Worm (Caenorhabditis elegans) whole organism, mixed stage, embryonic: ENCODE measurements around the gene C49C8.1.

Experiments
- bed-3 ChIP-seq: fragments of 200-800 bp; sonication (Bioruptor generic); optimal IDR thresholded peaks from 3 replicates; lab custom pipeline; 2018; ENCODE audit warnings: mild to moderate bottlenecking, missing genetic modification characterization, moderate library complexity, missing compliant biosample characterization
- blmp-1 ChIP-seq: fragments of 150-350 bp; optimal IDR thresholded peaks from 2 replicates; lab custom pipeline; 2014; ENCODE audit warnings: missing biosample characterization, missing genetic modification characterization
- ceh-83 ChIP-seq: fragments of 200-800 bp; sonication (Bioruptor generic); optimal IDR thresholded peaks from 2 replicates; lab custom pipeline; 2018; ENCODE audit warnings: mild to moderate bottlenecking, missing genetic modification characterization, missing compliant biosample characterization
- elt-1 ChIP-seq: sonication (generic microtip); optimal IDR thresholded peaks from 2 replicates; lab custom pipeline; 2017; ENCODE audit warnings: missing genetic modification characterization, mild to moderate bottlenecking, missing compliant biosample characterization, antibody characterized with exemption, moderate library complexity, borderline replicate concordance; ENCODE audit not compliant: insufficient read depth
- flh-1 ChIP-seq: fragments of 200-800 bp; sonication (Bioruptor generic); optimal IDR thresholded peaks from 2 replicates; lab custom pipeline; 2018; ENCODE audit warnings: mild to moderate bottlenecking, missing genetic modification characterization, moderate library complexity, missing compliant biosample characterization
- lsy-2 ChIP-seq: fragments of 150-350 bp; optimal IDR thresholded peaks from 2 replicates; lab custom pipeline; 2014; ENCODE audit warnings: missing biosample characterization, missing genetic modification characterization
- nhr-12 ChIP-seq: fragments of 150-350 bp; optimal IDR thresholded peaks from 2 replicates; lab custom pipeline; 2014; ENCODE audit warnings: missing biosample characterization, missing genetic modification characterization
- nhr-237 ChIP-seq: fragments of 150-350 bp; optimal IDR thresholded peaks from 2 replicates; lab custom pipeline; 2014; ENCODE audit warnings: missing biosample characterization, missing genetic modification characterization
- nhr-28 ChIP-seq: fragments of 150-350 bp; optimal IDR thresholded peaks from 2 replicates; lab custom pipeline; 2014; ENCODE audit warnings: missing biosample characterization, missing genetic modification characterization
- sem-2 ChIP-seq: fragments of 200-800 bp; sonication (Bioruptor generic); optimal IDR thresholded peaks from 2 replicates; lab custom pipeline; 2018; ENCODE audit warnings: mild to moderate bottlenecking, missing genetic modification characterization, missing compliant biosample characterization
- sptf-1 ChIP-seq: sonication (generic microtip); optimal IDR thresholded peaks from 2 replicates; lab custom pipeline; 2017; ENCODE audit warnings: mild to moderate bottlenecking, missing genetic modification characterization, moderate library complexity, missing compliant biosample characterization
- unc-62 ChIP-seq: fragments of 150-350 bp; optimal IDR thresholded peaks from 2 replicates; lab custom pipeline; 2014; ENCODE audit warnings: missing biosample characterization, missing genetic modification reagents, missing genetic modification characterization
- ztf-11 ChIP-seq: fragments of 150-350 bp; optimal IDR thresholded peaks from 2 replicates; lab custom pipeline; 2014; ENCODE audit warnings: missing biosample characterization, missing genetic modification characterization

DNA sequence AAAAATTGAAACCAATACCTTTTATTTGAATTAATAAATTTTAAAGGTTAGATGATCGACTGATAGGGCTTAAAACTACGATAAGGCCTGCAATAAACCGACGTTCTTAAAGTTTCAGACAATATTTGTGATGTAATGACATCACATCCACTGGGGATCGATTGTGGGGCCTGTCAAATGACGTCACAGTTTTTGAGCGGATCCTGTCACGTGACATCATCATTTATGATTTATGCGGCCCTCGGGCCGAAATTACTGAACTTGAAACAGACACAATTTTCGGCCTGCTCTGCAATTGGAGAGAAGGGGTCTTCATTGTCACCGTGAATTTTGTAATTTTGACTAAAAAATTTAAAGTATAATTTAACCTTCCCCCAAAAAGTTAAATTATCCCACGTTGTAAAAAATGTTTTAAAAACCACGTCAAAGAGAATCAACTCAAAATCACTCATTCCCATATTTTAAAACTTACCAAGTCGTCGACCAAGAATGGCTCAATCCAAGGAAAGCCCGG, at the start of gene C49C8.1:
- TF ChIP-seq nhr-237 (tag; lab: Kevin White, UChicago) (no peak), elt-1 (tag; lab: Kevin White, UChicago) (no peak), ceh-83 (no peak), blmp-1 (no peak), nhr-12 (no peak), lsy-2 (tag; lab: Kevin White, UChicago) (no peak), nhr-28 (tag; lab: Kevin White, UChicago) (no peak), sem-2 (GFP tag; lab: Kevin White, UChicago) (no peak), sptf-1 (tag; lab: Kevin White, UChicago) (no peak), ztf-11 (tag; lab: Kevin White, UChicago) (no peak), unc-62 (GFP tag; lab: Kevin White, UChicago) (no peak), flh-1 (GFP tag; lab: Kevin White, UChicago) (no peak), bed-3 (GFP tag; lab: Kevin White, UChicago) (no peak)
